Fruit fly (Drosophila melanogaster): Measurements from ENCODE around the gene PGS1.

Gene PGS1

dm6 chr3R:18743270-18743922 lies 2.4 kb downstream of the PGS1 start, which contains the start of gene Mekk1 (continued):
- TF ChIP-seq nerfin-1 (tag; optimal IDR thresholded peaks at IDR 0.05) = no peak
- TF ChIP-seq twi (tag; optimal IDR thresholded peaks at IDR 0.05) = peak; percentile 12
- no peak; the same call in 3 of the 4 replicates for TF ChIP-seq Gug (GFP tag; IDR thresholded peaks at IDR 0.05)
- no peak for TF ChIP-seq usp (GFP tag; optimal IDR thresholded peaks at IDR 0.05)
- TF ChIP-seq Asciz (GFP tag; optimal IDR thresholded peaks at IDR 0.05) = no peak
- peak; percentile 61 for TF ChIP-seq CG16813 (GFP tag; IDR thresholded peaks at IDR 0.05; ENCODE audit: partially characterized antibody)
- peak; percentile 40 for TF ChIP-seq bab2 (GFP tag; optimal IDR thresholded peaks at IDR 0.05)
- TF ChIP-seq CG3838 (GFP tag; optimal IDR thresholded peaks at IDR 0.05) = no peak
- TF ChIP-seq HmgZ (tag; optimal IDR thresholded peaks at IDR 0.05) = peak; percentile 49
- peak; percentile 59 for TF ChIP-seq Dek (tag; optimal IDR thresholded peaks at IDR 0.05)
- TF ChIP-seq Rfx (GFP tag; IDR thresholded peaks at IDR 0.05) = peak; percentile 59; the same call in 1 of the 2 replicates
- peak; percentile 13 for TF ChIP-seq HHEX (GFP tag; optimal IDR thresholded peaks at IDR 0.05)
- TF ChIP-seq CG10543 (GFP tag; optimal IDR thresholded peaks at IDR 0.05) = peak; percentile 71
- peak; percentile 72 for TF ChIP-seq Jarid2 (GFP tag; optimal IDR thresholded peaks at IDR 0.05)
- no peak for TF ChIP-seq bigmax (GFP tag; optimal IDR thresholded peaks at IDR 0.05)
- peak; percentile 77 for TF ChIP-seq Dll (GFP tag; IDR thresholded peaks at IDR 0.05; ENCODE audit: partially characterized antibody)
- TF ChIP-seq Hr78 (GFP tag; optimal IDR thresholded peaks at IDR 0.05) = no peak
- TF ChIP-seq scrt (GFP tag; optimal IDR thresholded peaks at IDR 0.05) = peak; percentile 72
- TF ChIP-seq CG33557 (GFP tag; optimal IDR thresholded peaks at IDR 0.05) = no peak
- no peak for TF ChIP-seq prd (optimal IDR thresholded peaks at IDR 0.05)
- no peak for TF ChIP-seq prd (GFP tag; IDR thresholded peaks at IDR 0.05)
- peak; percentile 52 for TF ChIP-seq ind (GFP tag; optimal IDR thresholded peaks at IDR 0.05)
- no peak for TF ChIP-seq CG2202 (tag; optimal IDR thresholded peaks at IDR 0.05)
- TF ChIP-seq ci (GFP tag; IDR thresholded peaks at IDR 0.05) = 0 out of 3 replicates have a peak, but pooled peaks have one; percentile 9
- peak in 1 of 2 experiments; percentile 54 for TF ChIP-seq Hr51 (GFP tag; optimal IDR thresholded peaks at IDR 0.05)
- peak; percentile 63 for TF ChIP-seq pho (GFP tag; optimal IDR thresholded peaks at IDR 0.05)
- peak; percentile 58; the same call in 1 of the 3 replicates for TF ChIP-seq vnd (GFP tag; IDR thresholded peaks at IDR 0.05; ENCODE audit: partially characterized antibody)
- TF ChIP-seq Ptx1 (GFP tag; IDR thresholded peaks at IDR 0.05) = peak; percentile 49
- TF ChIP-seq CG11504 (tag; optimal IDR thresholded peaks at IDR 0.05) = peak; percentile 59
- no peak for TF ChIP-seq cas (GFP tag; IDR thresholded peaks at IDR 0.05)
- peak; percentile 53 for TF ChIP-seq jumu (GFP tag; optimal IDR thresholded peaks at IDR 0.05)
- TF ChIP-seq gem (tag; optimal IDR thresholded peaks at IDR 0.05) = peak; percentile 63
- TF ChIP-seq Drgx (GFP tag; IDR thresholded peaks at IDR 0.05) = peak; percentile 5; the same call in 1 of the 2 replicates
- no peak for TF ChIP-seq aop (GFP tag; IDR thresholded peaks at IDR 0.05)
- TF ChIP-seq Med (GFP tag) = peak; percentile 78
- no peak for TF ChIP-seq corto (GFP tag; optimal IDR thresholded peaks at IDR 0.05)
- peak; percentile 74 for TF ChIP-seq CG30403 (GFP tag; optimal IDR thresholded peaks at IDR 0.05)
- TF ChIP-seq Fer3 (tag; optimal IDR thresholded peaks at IDR 0.05) = peak; percentile 44
- peak; percentile 25 for TF ChIP-seq CG12942 (GFP tag; optimal IDR thresholded peaks at IDR 0.05)
- TF ChIP-seq H15 (GFP tag; IDR thresholded peaks at IDR 0.05) = no peak
- TF ChIP-seq CG43689 (GFP tag; IDR thresholded peaks at IDR 0.05) = no peak
- TF ChIP-seq Nf-YC (tag; optimal IDR thresholded peaks at IDR 0.05) = peak; percentile 65
- TF ChIP-seq CG3847 (GFP tag; IDR thresholded peaks at IDR 0.05) = no peak
- TF ChIP-seq Oli (tag; optimal IDR thresholded peaks at IDR 0.05) = peak; percentile 4
- peak; percentile 20 for TF ChIP-seq maf-S (GFP tag; optimal IDR thresholded peaks at IDR 0.05)
- TF ChIP-seq CG3281 (GFP tag; optimal IDR thresholded peaks at IDR 0.05) = peak; percentile 59
- TF ChIP-seq gfzf (GFP tag; optimal IDR thresholded peaks at IDR 0.05) = peak; percentile 14
- peak; percentile 30 for TF ChIP-seq dmrt99B (tag; optimal IDR thresholded peaks at IDR 0.05)
- TF ChIP-seq grau (tag; optimal IDR thresholded peaks at IDR 0.05) = peak; percentile 60
